Worm (Caenorhabditis elegans): Measurements from ENCODE around the gene mut-7.

DNA sequence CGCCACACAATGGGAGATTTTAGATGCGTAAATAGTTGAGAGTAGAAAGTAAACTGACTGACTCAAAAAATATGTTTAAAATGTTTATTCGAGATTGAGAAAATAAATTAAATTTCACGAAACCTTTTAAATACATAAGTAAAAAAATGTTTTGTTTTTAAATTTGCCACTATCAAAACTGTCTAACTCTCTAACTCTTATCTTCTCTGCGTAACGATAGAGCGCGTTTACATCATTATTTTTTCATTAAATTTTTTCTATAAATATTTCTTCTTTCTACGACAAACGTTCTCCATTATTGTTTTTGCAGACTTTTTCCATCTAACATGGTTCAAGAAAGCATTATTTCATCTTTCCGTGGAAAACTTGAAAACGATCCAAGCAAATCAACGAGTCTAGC, 636 bp upstream of the mut-7 start, which contains the start of gene eif-2Balpha:
- TF ChIP-seq tlf-1 (GFP tag; optimal IDR thresholded peaks at IDR 0.05) (no peak), ztf-26 (tag; optimal IDR thresholded peaks at IDR 0.05) (no peak), pha-4 (tag; optimal IDR thresholded peaks at IDR 0.05) (no peak), dpl-1 (GFP tag; optimal IDR thresholded peaks at IDR 0.05) (no peak), nhr-80 (tag; optimal IDR thresholded peaks at IDR 0.05) (no peak), hmg-1.2 (GFP tag; IDR thresholded peaks at IDR 0.05) (peak; percentile 51; the same call in 1 of the 2 replicates), egl-44 (GFP tag; IDR thresholded peaks at IDR 0.05) (no peak), hlh-12 (tag; optimal IDR thresholded peaks at IDR 0.05) (no peak), Y79H2A.3 (GFP tag; conservative IDR thresholded peaks at IDR 0.05) (no peak), mel-28 (tag; optimal IDR thresholded peaks at IDR 0.05; ENCODE audit: borderline replicate concordance) (no peak), snpc-3.4 (tag; optimal IDR thresholded peaks at IDR 0.05) (no peak), Y56A3A.18 (GFP tag; IDR thresholded peaks at IDR 0.05) (no peak), let-526 (GFP tag; IDR thresholded peaks at IDR 0.05) (no peak), ceh-40 (GFP tag; IDR thresholded peaks at IDR 0.05) (no peak)
